Worm (Caenorhabditis elegans) whole organism, young adult: ENCODE measurements around the gene sra-33.

Experiments
- B0035.1 ChIP-seq: sonication (generic microtip); optimal IDR thresholded peaks from 2 replicates; lab custom pipeline; 2016; ENCODE audit warnings: missing genetic modification characterization, mild to moderate bottlenecking, missing compliant biosample characterization, missing genotype, missing genetic modification reagents
- F10E7.11 ChIP-seq: sonication (generic microtip); optimal IDR thresholded peaks from 2 replicates; lab custom pipeline; 2017; ENCODE audit warnings: mild to moderate bottlenecking, missing genetic modification characterization, moderate library complexity, missing compliant biosample characterization
- F37B4.10 ChIP-seq: fragments of 200-800 bp; sonication (Bioruptor generic); IDR thresholded peaks from 2 replicates; pipeline ENCODE4 v1.3.6; 2022; ENCODE audit warnings: missing genetic modification characterization, missing compliant biosample characterization
- akir-1 ChIP-seq: fragments of 200-800 bp; sonication (Bioruptor generic); optimal IDR thresholded peaks from 2 replicates; lab custom pipeline; 2018; ENCODE audit warnings: mild to moderate bottlenecking, missing genetic modification characterization, moderate library complexity, missing compliant biosample characterization
- attf-5 ChIP-seq: fragments of 200-800 bp; sonication (Bioruptor generic); optimal IDR thresholded peaks from 2 replicates; lab custom pipeline; 2018; ENCODE audit warnings: mild to moderate bottlenecking, missing genetic modification characterization, missing compliant biosample characterization
- ceh-79 ChIP-seq: sonication (generic microtip); optimal IDR thresholded peaks from 2 replicates; lab custom pipeline; 2017; ENCODE audit warnings: mild to moderate bottlenecking, missing genetic modification characterization, missing compliant biosample characterization
- dox-1 ChIP-seq: fragments of 200-800 bp; sonication (Bioruptor generic); IDR thresholded peaks from 2 replicates; pipeline ENCODE4 v1.3.6; 2022; ENCODE audit warnings: missing genetic modification reagents, missing genetic modification characterization, missing compliant biosample characterization
- dpff-1 ChIP-seq: sonication (generic microtip); optimal IDR thresholded peaks from 2 replicates; lab custom pipeline; 2017; ENCODE audit warnings: mild to moderate bottlenecking, missing genetic modification characterization, missing compliant biosample characterization
- ets-4 ChIP-seq: fragments of 200-800 bp; sonication (Bioruptor generic); optimal IDR thresholded peaks from 2 replicates; lab custom pipeline; 2018; ENCODE audit warnings: mild to moderate bottlenecking, missing genetic modification characterization, missing compliant biosample characterization
- gei-17 ChIP-seq: fragments of 200-800 bp; sonication (Bioruptor generic); optimal IDR thresholded peaks from 2 replicates; lab custom pipeline; 2018; ENCODE audit warnings: mild to moderate bottlenecking, missing genetic modification characterization, missing compliant biosample characterization
- hmg-1.2 ChIP-seq: fragments of 200-800 bp; sonication (Bioruptor generic); IDR thresholded peaks from 2 replicates; pipeline ENCODE4 v1.3.6; 2022; ENCODE audit warnings: missing genetic modification reagents, missing genetic modification characterization, missing compliant biosample characterization
- let-526 ChIP-seq: fragments of 200-800 bp; sonication (Bioruptor generic); IDR thresholded peaks from 2 replicates; pipeline ENCODE4 v1.3.6; 2022; ENCODE audit warnings: missing genetic modification reagents, missing genetic modification characterization, missing compliant biosample characterization
- lir-1 ChIP-seq: fragments of 200-800 bp; sonication (Bioruptor generic); conservative IDR thresholded peaks from 2 replicates; pipeline ENCODE4 v1.3.6; 2022; ENCODE audit warnings: missing genetic modification reagents, missing genetic modification characterization, missing compliant biosample characterization
- madf-6 ChIP-seq: fragments of 200-800 bp; sonication (Bioruptor generic); IDR thresholded peaks from 2 replicates; pipeline ENCODE4 v1.3.6; 2022; ENCODE audit warnings: missing genetic modification reagents, missing genetic modification characterization, missing compliant biosample characterization
- mes-4 ChIP-seq: sonication (generic microtip); optimal IDR thresholded peaks from 2 replicates; lab custom pipeline; 2016; ENCODE audit warnings: missing genotype, missing genetic modification characterization, missing compliant biosample characterization
- nhr-120 ChIP-seq: fragments of 200-800 bp; sonication (Bioruptor generic); IDR thresholded peaks from 2 replicates; pipeline ENCODE4 v1.3.6; 2022; ENCODE audit warnings: missing genetic modification characterization, missing compliant biosample characterization
- nhr-80 ChIP-seq: sonication (generic microtip); optimal IDR thresholded peaks from 2 replicates; lab custom pipeline; 2016; ENCODE audit warnings: missing genetic modification characterization, missing compliant biosample characterization
- sdz-38 ChIP-seq: sonication (generic microtip); optimal IDR thresholded peaks from 2 replicates; lab custom pipeline; 2016; ENCODE audit warnings: missing genotype, missing genetic modification characterization, missing compliant biosample characterization
- snpc-1.1 ChIP-seq: sonication (generic microtip); optimal IDR thresholded peaks from 2 replicates; lab custom pipeline; 2017; ENCODE audit warnings: missing genetic modification characterization, mild to moderate bottlenecking, missing compliant biosample characterization, antibody characterized with exemption, moderate library complexity, missing genotype, missing genetic modification reagents; ENCODE audit not compliant: insufficient read depth
- somi-1 ChIP-seq: fragments of 200-800 bp; sonication (Bioruptor generic); optimal IDR thresholded peaks from 2 replicates; lab custom pipeline; 2018; ENCODE audit warnings: mild to moderate bottlenecking, missing genetic modification characterization, missing compliant biosample characterization
- tbx-9 ChIP-seq: sonication (generic microtip); optimal IDR thresholded peaks from 2 replicates; lab custom pipeline; 2016; ENCODE audit warnings: borderline replicate concordance, missing genetic modification characterization, inconsistent platforms, missing compliant biosample characterization
- unc-62 ChIP-seq: fragments of 150-350 bp; optimal IDR thresholded peaks from 2 replicates; lab custom pipeline; 2014; ENCODE audit warnings: missing biosample characterization, missing genetic modification reagents, missing genetic modification characterization
- zim-3 ChIP-seq: sonication (generic microtip); optimal IDR thresholded peaks from 2 replicates; lab custom pipeline; 2017; ENCODE audit warnings: mild to moderate bottlenecking, missing genetic modification characterization, moderate library complexity, missing compliant biosample characterization
- ztf-28 ChIP-seq: fragments of 200-800 bp; sonication (Bioruptor generic); IDR thresholded peaks from 2 replicates; pipeline ENCODE4 v1.3.6; 2022; ENCODE audit warnings: missing genetic modification reagents, missing genetic modification characterization, missing compliant biosample characterization
- ztf-6 ChIP-seq: fragments of 200-800 bp; sonication (Bioruptor generic); IDR thresholded peaks from 2 replicates; pipeline ENCODE4 v1.3.6; 2022; ENCODE audit warnings: missing genetic modification reagents, missing genetic modification characterization, missing compliant biosample characterization

Gene sra-33

DNA sequence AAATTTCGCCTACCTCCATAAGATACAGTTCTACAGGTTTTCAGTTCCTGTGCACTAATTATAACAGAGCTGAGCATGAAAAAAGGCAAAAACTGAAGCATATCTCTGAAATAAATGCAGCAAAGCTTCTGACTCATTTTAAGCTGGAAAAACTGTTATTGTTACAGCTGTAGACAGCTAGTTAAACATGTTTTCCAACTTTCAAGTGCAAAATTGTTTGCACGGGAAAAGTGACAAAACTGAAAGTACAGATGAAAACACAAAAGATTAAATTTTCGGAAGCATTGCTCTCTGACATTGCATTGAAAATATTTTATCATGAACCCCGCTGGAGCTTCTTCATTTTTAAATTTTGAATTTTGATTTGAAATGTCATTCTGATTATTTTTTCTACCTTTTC lies 46.3 kb downstream of the sra-33 start, which contains the start of gene T05C1.5:
TSS of gene T05C1.5 (minus strand) at position 101 of the 400 bp plus-strand sequence.
- TF ChIP-seq dpff-1 (tag; lab: Kevin White, UChicago) (no peak), let-526 (GFP tag; lab: Robert Waterston, UW) (no peak), B0035.1 (tag; lab: Kevin White, UChicago) (no peak), madf-6 (GFP tag; lab: Robert Waterston, UW) (no peak), akir-1 (GFP tag; lab: Kevin White, UChicago) (no peak), F37B4.10 (GFP tag; lab: Robert Waterston, UW) (no peak), unc-62 (no peak), ztf-28 (GFP tag; lab: Robert Waterston, UW) (no peak), ets-4 (GFP tag; lab: Kevin White, UChicago) (no peak), attf-5 (GFP tag; lab: Kevin White, UChicago) (no peak), nhr-120 (GFP tag; lab: Robert Waterston, UW) (no peak), sdz-38 (tag; lab: Kevin White, UChicago) (no peak), ztf-6 (GFP tag; lab: Robert Waterston, UW) (no peak)
- TF ChIP-seq, all 124 proteins: peak for 0

DNA sequence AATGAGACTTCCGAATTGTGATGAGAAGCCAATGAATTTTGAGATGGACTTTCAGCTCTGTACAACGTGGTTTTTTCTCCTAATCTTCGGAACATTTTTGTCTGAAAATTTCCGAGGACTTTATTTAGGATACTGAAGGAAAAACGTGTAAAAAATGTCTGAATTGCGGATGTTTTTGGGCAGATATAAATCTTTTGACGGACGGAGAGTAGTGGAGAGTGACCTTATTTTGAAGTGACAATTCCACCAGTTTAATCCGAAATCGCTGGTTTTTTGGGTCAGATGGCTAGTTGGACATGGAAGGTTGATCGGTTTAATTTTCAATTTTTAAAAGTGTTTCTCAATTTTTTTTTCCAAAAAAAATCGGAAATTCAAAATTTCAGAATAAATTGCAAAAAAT lies 47.8 kb downstream of the sra-33 start, which contains the start of gene T05C1.3:
TSS of gene T05C1.3 (minus strand) at position 101 of the 400 bp plus-strand sequence.
- TF ChIP-seq nhr-80 (tag; lab: Kevin White, UChicago) (no peak), dox-1 (GFP tag; lab: Robert Waterston, UW) (no peak), ztf-6 (GFP tag; lab: Robert Waterston, UW) (no peak), mes-4 (no peak), ceh-79 (tag; lab: Kevin White, UChicago) (no peak), hmg-1.2 (GFP tag; lab: Robert Waterston, UW) (no peak), snpc-1.1 (tag; lab: Kevin White, UChicago) (no peak), gei-17 (GFP tag; lab: Kevin White, UChicago) (no peak), tbx-9 (no peak), zim-3 (tag; lab: Kevin White, UChicago) (no peak), lir-1 (GFP tag; lab: Robert Waterston, UW) (no peak), somi-1 (GFP tag; lab: Kevin White, UChicago) (no peak), F10E7.11 (tag; lab: Kevin White, UChicago) (no peak)
- TF ChIP-seq, all 124 proteins: peak for 0
